Fruit fly (Drosophila melanogaster): ENCODE measurements around the gene MFS10.

DNA sequence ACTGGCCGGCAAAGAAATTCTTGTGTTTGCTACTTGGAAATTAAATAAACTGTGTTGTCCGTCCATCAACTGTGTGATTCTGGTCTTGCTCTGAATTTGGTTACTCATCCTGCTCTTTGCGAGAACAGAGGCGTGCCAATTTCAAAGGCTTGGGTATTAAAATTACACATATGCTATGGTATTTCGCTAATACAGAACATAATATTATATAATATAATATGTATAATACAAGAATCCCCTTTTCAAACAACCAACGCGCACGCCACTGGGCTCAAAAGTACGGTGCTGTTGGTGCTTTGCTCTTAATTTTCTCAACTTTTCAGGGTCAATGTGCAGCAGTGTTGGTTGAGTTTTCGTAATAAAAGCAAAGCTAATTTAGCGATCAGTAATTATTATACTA is 28.9 kb upstream of the MFS10 start:
- TF ChIP-seq slbo (GFP tag; IDR thresholded peaks at IDR 0.05), result peak; percentile 94
- TF ChIP-seq maf-S (GFP tag; optimal IDR thresholded peaks at IDR 0.05), result no peak
- TF ChIP-seq Gug (GFP tag; IDR thresholded peaks at IDR 0.05), result peak; percentile 84
- peak; percentile 41; the same call in 1 of the 2 replicates for TF ChIP-seq Adf1 (GFP tag; IDR thresholded peaks at IDR 0.05)
- TF ChIP-seq CG17568 (GFP tag; optimal IDR thresholded peaks at IDR 0.05), result peak; percentile 75
- TF ChIP-seq gfzf (GFP tag; optimal IDR thresholded peaks at IDR 0.05), result no peak
- TF ChIP-seq CG18764 (GFP tag; optimal IDR thresholded peaks at IDR 0.05), result peak; percentile 38
- TF ChIP-seq Lhr (GFP tag; optimal IDR thresholded peaks at IDR 0.05), result peak; percentile 3
- TF ChIP-seq ash1 (GFP tag; optimal IDR thresholded peaks at IDR 0.05), result no peak
- TF ChIP-seq CG4730 (GFP tag; IDR thresholded peaks at IDR 0.05), result peak; percentile 80
- peak; percentile 89 for TF ChIP-seq CG6272 (GFP tag; IDR thresholded peaks at IDR 0.05)
- peak; percentile 48 for TF ChIP-seq CG6254 (GFP tag; optimal IDR thresholded peaks at IDR 0.05)

Measured in whole organism, embryonic.